Worm (Caenorhabditis elegans) whole organism, late embryonic: ENCODE data around the gene T01D1.3.
A peak's percentile ranks its signal among the peaks of the same experiment; 100 is the strongest.

Experiments used
- C08G9.2 ChIP-seq: sonication (generic microtip); optimal IDR thresholded peaks from 2 replicates; lab custom pipeline; 2016; ENCODE audit warnings: mild to moderate bottlenecking, missing genetic modification characterization, moderate library complexity, missing compliant biosample characterization
- C38D4.7 ChIP-seq: fragments of 200-800 bp; sonication (Bioruptor generic); optimal IDR thresholded peaks from 2 replicates; lab custom pipeline; 2018; ENCODE audit warnings: mild to moderate bottlenecking, missing genetic modification characterization, moderate library complexity, missing compliant biosample characterization
- F13H6.1 ChIP-seq: sonication (generic microtip); optimal IDR thresholded peaks from 2 replicates; lab custom pipeline; 2016; ENCODE audit warnings: missing genetic modification characterization, missing compliant biosample characterization
- K02D7.2 ChIP-seq: sonication (generic microtip); optimal IDR thresholded peaks from 2 replicates; lab custom pipeline; 2017; ENCODE audit warnings: mild to moderate bottlenecking, missing genetic modification characterization, missing compliant biosample characterization
- K09A11.1 ChIP-seq: sonication (generic microtip); optimal IDR thresholded peaks from 2 replicates; lab custom pipeline; 2017; ENCODE audit warnings: antibody characterized with exemption, mild to moderate bottlenecking, missing genetic modification characterization, missing compliant biosample characterization; ENCODE audit not compliant: insufficient read depth
- T23F11.4 ChIP-seq: fragments of 200-800 bp; sonication (Bioruptor generic); optimal IDR thresholded peaks from 2 replicates; lab custom pipeline; 2018; ENCODE audit warnings: mild to moderate bottlenecking, missing genetic modification characterization, missing compliant biosample characterization
- ama-1 ChIP-seq: fragments of 150-350 bp; optimal IDR thresholded peaks from 2 replicates; lab custom pipeline; 2014
- ceh-14 ChIP-seq: sonication (generic microtip); optimal IDR thresholded peaks from 2 replicates; lab custom pipeline; 2016; ENCODE audit warnings: missing genotype, missing genetic modification characterization, missing compliant biosample characterization
- ceh-18 ChIP-seq: sonication (generic microtip); optimal IDR thresholded peaks from 2 replicates; lab custom pipeline; 2016; ENCODE audit warnings: missing genetic modification characterization, missing compliant biosample characterization
- ceh-2 ChIP-seq: sonication (generic microtip); optimal IDR thresholded peaks from 2 replicates; lab custom pipeline; 2016; ENCODE audit warnings: missing genotype, missing genetic modification characterization, missing compliant biosample characterization
- ceh-24 ChIP-seq: sonication (generic microtip); optimal IDR thresholded peaks from 2 replicates; lab custom pipeline; 2016; ENCODE audit warnings: mild to moderate bottlenecking, missing genetic modification characterization, missing compliant biosample characterization
- ceh-30 ChIP-seq: fragments of 150-350 bp; optimal IDR thresholded peaks from 2 replicates; lab custom pipeline; 2014; ENCODE audit warnings: missing biosample characterization, missing genetic modification characterization
- ceh-31 ChIP-seq: sonication (generic microtip); optimal IDR thresholded peaks from 2 replicates; lab custom pipeline; 2016; ENCODE audit warnings: missing genetic modification characterization, missing compliant biosample characterization
- ceh-45 ChIP-seq: fragments of 200-800 bp; sonication (Bioruptor generic); IDR thresholded peaks from 2 replicates; pipeline ENCODE4 v1.3.6; 2022; ENCODE audit warnings: missing genetic modification reagents, missing genetic modification characterization, missing compliant biosample characterization
- ceh-48 ChIP-seq: sonication (generic microtip); optimal IDR thresholded peaks from 2 replicates; lab custom pipeline; 2016; ENCODE audit warnings: missing genetic modification characterization, inconsistent platforms, missing compliant biosample characterization
- dmd-4 ChIP-seq: sonication (generic microtip); optimal IDR thresholded peaks from 2 replicates; lab custom pipeline; 2016; ENCODE audit warnings: borderline replicate concordance, missing genetic modification characterization, missing compliant biosample characterization
- dve-1 ChIP-seq: sonication (generic microtip); optimal IDR thresholded peaks from 2 replicates; lab custom pipeline; 2017; ENCODE audit warnings: antibody characterized with exemption, mild to moderate bottlenecking, missing genetic modification characterization, missing compliant biosample characterization
- elt-2 ChIP-seq: sonication (generic microtip); optimal IDR thresholded peaks from 2 replicates; lab custom pipeline; 2016; ENCODE audit warnings: missing genetic modification reagents, missing genetic modification characterization, missing compliant biosample characterization
- ets-4 ChIP-seq: sonication (generic microtip); optimal IDR thresholded peaks from 2 replicates; lab custom pipeline; 2016; ENCODE audit warnings: missing genetic modification characterization, missing compliant biosample characterization
- eyg-1 ChIP-seq: sonication (generic microtip); optimal IDR thresholded peaks from 2 replicates; lab custom pipeline; 2016; ENCODE audit warnings: missing genotype, missing genetic modification characterization, missing compliant biosample characterization
- fax-1 ChIP-seq: sonication (generic microtip); optimal IDR thresholded peaks from 2 replicates; lab custom pipeline; 2016; ENCODE audit warnings: missing genotype, missing genetic modification characterization, missing compliant biosample characterization
- gmeb-2 ChIP-seq: sonication (generic microtip); optimal IDR thresholded peaks from 2 replicates; lab custom pipeline; 2016; ENCODE audit warnings: missing genetic modification characterization, inconsistent platforms, missing compliant biosample characterization
- hlh-15 ChIP-seq: sonication (generic microtip); optimal IDR thresholded peaks from 2 replicates; lab custom pipeline; 2016; ENCODE audit warnings: missing genetic modification characterization, missing compliant biosample characterization
- hlh-8 ChIP-seq: sonication (generic microtip); optimal IDR thresholded peaks from 2 replicates; lab custom pipeline; 2016; ENCODE audit warnings: missing genotype, missing genetic modification characterization, missing compliant biosample characterization
- lin-11 ChIP-seq: fragments of 200-800 bp; sonication (Bioruptor generic); optimal IDR thresholded peaks from 2 replicates; lab custom pipeline; 2018; ENCODE audit warnings: mild to moderate bottlenecking, missing genetic modification characterization, missing compliant biosample characterization
- nfya-1 ChIP-seq: sonication (generic microtip); optimal IDR thresholded peaks from 2 replicates; lab custom pipeline; 2017; ENCODE audit warnings: missing genetic modification characterization, mild to moderate bottlenecking, missing compliant biosample characterization, antibody characterized with exemption, moderate library complexity
- nhr-11 ChIP-seq: fragments of 150-350 bp; optimal IDR thresholded peaks from 2 replicates; lab custom pipeline; 2014; ENCODE audit warnings: missing biosample characterization, missing genetic modification characterization
- odd-2 ChIP-seq: sonication (generic microtip); optimal IDR thresholded peaks from 2 replicates; lab custom pipeline; 2017; ENCODE audit warnings: antibody characterized with exemption, mild to moderate bottlenecking, missing genetic modification characterization, missing compliant biosample characterization
- pat-9 ChIP-seq: fragments of 200-800 bp; sonication (Bioruptor generic); optimal IDR thresholded peaks from 2 replicates; lab custom pipeline; 2018; ENCODE audit warnings: mild to moderate bottlenecking, missing genetic modification characterization, moderate library complexity, missing compliant biosample characterization
- pros-1 ChIP-seq: fragments of 150-350 bp; optimal IDR thresholded peaks from 2 replicates; lab custom pipeline; 2014; ENCODE audit warnings: missing biosample characterization, missing genetic modification reagents, missing genetic modification characterization
- ref-2 ChIP-seq: sonication (generic microtip); optimal IDR thresholded peaks from 2 replicates; lab custom pipeline; 2016; ENCODE audit warnings: missing genetic modification characterization, missing compliant biosample characterization
- rnt-1 ChIP-seq: sonication (generic microtip); optimal IDR thresholded peaks from 2 replicates; lab custom pipeline; 2016; ENCODE audit warnings: missing genetic modification characterization, missing compliant biosample characterization
- sox-2 ChIP-seq: fragments of 200-800 bp; sonication (Bioruptor generic); IDR thresholded peaks from 2 replicates; pipeline ENCODE4 v1.3.6; 2022; ENCODE audit warnings: missing genetic modification reagents, missing genetic modification characterization, missing compliant biosample characterization
- tbx-2 ChIP-seq: sonication (generic microtip); optimal IDR thresholded peaks from 2 replicates; lab custom pipeline; 2016; ENCODE audit warnings: missing genetic modification characterization, missing compliant biosample characterization
- tbx-7 ChIP-seq: sonication (generic microtip); optimal IDR thresholded peaks from 2 replicates; lab custom pipeline; 2016; ENCODE audit warnings: missing genotype, missing genetic modification characterization, missing compliant biosample characterization
- unc-42 ChIP-seq: sonication (generic microtip); optimal IDR thresholded peaks from 2 replicates; lab custom pipeline; 2016; ENCODE audit warnings: missing genotype, missing genetic modification characterization, missing compliant biosample characterization
- unc-55 ChIP-seq: sonication (generic microtip); optimal IDR thresholded peaks from 2 replicates; lab custom pipeline; 2017; ENCODE audit warnings: missing biosample characterization, missing genetic modification reagents, missing genetic modification characterization
- zip-5 ChIP-seq: sonication (generic microtip); optimal IDR thresholded peaks from 2 replicates; lab custom pipeline; 2016; ENCODE audit warnings: missing genetic modification characterization, missing compliant biosample characterization

Gene T01D1.3

ce11 chrII:176622-177021 lies 854 bp upstream of the T01D1.3 start:
- TF ChIP-seq nfya-1 (tag; lab: Kevin White, UChicago) (no peak), tbx-7 (tag; lab: Kevin White, UChicago) (no peak)

ce11 chrII:173679-174078 lies 2.1 kb downstream of the T01D1.3 start, which contains the start of gene T01D1.7:
Gene T01D1.7 (minus strand): TSS chrII:173779.
- peak; percentile 42 for TF ChIP-seq unc-42 (tag; lab: Kevin White, UChicago)
- TF ChIP-seq ceh-45 (GFP tag; lab: Robert Waterston, UW), result no peak

DNA sequence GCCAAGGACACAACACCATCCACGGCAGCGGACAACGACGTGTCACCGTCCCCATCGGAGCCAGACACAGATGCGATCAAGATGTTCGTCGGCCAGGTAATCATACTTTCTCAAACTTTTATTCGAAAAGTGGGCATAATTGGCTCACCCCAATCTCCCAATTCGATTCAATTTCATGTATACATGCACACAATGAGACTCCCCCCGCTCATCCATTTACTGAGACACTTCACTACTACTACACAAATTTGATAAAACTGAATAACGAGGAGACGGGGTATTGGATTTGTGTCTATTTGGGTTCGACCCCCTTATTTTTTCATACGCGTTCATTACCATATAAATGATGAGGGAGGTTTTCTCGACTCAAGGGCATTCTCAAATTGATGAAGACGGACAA lies 12.5 kb downstream of the T01D1.3 start:
- TF ChIP-seq ceh-18, result no peak
- TF ChIP-seq unc-42 (tag; lab: Kevin White, UChicago), result peak; percentile 97
- no peak for TF ChIP-seq gmeb-2 (tag; lab: Kevin White, UChicago)
- no peak for TF ChIP-seq C38D4.7 (GFP tag; lab: Kevin White, UChicago)
- no peak for TF ChIP-seq zip-5 (tag; lab: Kevin White, UChicago)
- no peak for TF ChIP-seq sox-2 (GFP tag; lab: Robert Waterston, UW)
- TF ChIP-seq hlh-8 (tag; lab: Kevin White, UChicago), result no peak

DNA sequence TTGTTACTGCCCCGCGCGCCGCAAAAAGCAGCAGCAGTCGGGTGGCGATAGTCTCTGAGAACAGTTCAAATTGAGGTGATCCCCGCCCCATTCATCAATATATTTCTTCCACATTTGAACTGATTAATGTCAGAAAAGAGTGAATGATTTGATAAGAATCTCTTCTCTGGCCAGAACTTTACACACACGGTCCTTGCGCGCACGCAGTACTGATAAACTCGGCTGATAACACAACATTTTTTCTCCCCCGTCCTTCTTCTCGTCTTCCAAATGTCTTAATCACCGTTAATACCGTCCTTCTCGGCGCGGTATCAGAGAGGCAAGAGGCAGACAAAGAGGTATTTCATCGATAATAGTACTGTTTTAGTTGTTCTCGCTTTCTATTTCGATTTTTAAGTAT lies 13.6 kb downstream of the T01D1.3 start, which contains the start of gene etr-1:
TSS of gene etr-1 (plus strand) at position 193 of the 400 bp plus-strand sequence.
- TF ChIP-seq ceh-31 (no peak), elt-2 (tag; lab: Kevin White, UChicago) (peak; percentile 98)

ce11 chrII:161275-161674 lies 14.5 kb downstream of the T01D1.3 start:
- TF ChIP-seq tbx-2 (tag; lab: Kevin White, UChicago), result peak; percentile 14
- no peak for TF ChIP-seq K09A11.1
- peak; percentile 16 for TF ChIP-seq ceh-18
- TF ChIP-seq rnt-1, result peak; percentile 49
- no peak for TF ChIP-seq ceh-2 (tag; lab: Kevin White, UChicago)
- peak; percentile 39 for TF ChIP-seq unc-55 (GFP tag; lab: Kevin White, UChicago)
- no peak for TF ChIP-seq hlh-15 (tag; lab: Kevin White, UChicago)
- TF ChIP-seq pat-9 (tag; lab: Kevin White, UChicago), result peak; percentile 57

ce11 chrII:160561-161123 lies 15.1 kb downstream of the T01D1.3 start:
- TF ChIP-seq ets-4 (no peak), ceh-48 (tag; lab: Kevin White, UChicago) (no peak), ref-2 (tag; lab: Kevin White, UChicago) (no peak), eyg-1 (no peak), fax-1 (tag; lab: Kevin White, UChicago) (no peak), hlh-8 (tag; lab: Kevin White, UChicago) (peak; percentile 96)

DNA sequence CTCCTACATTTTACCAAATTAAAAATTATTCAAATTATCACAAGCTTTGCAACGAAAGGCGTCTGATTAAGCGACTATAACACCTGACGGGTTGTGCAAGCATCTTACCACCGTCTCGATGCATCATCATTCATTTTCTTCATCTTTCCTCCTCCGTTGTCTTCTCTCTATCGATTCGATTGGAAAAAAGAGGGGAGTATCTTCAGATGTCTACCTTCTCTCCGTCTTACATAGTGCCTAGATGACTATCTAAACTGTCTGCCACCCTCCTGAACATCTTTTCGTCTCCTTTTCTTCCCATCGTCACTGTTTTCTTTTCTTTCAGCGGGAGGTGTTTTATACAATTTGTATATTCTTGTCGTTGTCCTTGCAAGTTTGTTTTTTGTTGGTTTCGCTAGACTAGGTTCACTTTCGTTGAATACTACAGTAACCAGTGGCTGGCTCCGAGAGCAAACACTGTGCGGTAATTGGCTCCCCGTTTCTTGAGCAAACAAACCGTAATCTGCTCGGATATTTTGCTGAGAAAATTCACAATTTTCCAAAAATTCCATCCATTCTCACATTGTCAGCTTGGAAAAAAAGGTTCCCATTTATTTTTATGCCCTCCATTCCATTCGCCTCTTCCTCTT lies 16.4 kb downstream of the T01D1.3 start:
- no peak for TF ChIP-seq ama-1 (lab: Kevin White, UChicago)
- peak; percentile 64 for TF ChIP-seq unc-55 (GFP tag; lab: Kevin White, UChicago)
- no peak for TF ChIP-seq C38D4.7 (GFP tag; lab: Kevin White, UChicago)
- TF ChIP-seq nfya-1 (tag; lab: Kevin White, UChicago), result peak; percentile 62
- TF ChIP-seq C08G9.2 (tag; lab: Kevin White, UChicago), result no peak
- no peak for TF ChIP-seq ceh-2 (tag; lab: Kevin White, UChicago)
- no peak for TF ChIP-seq nhr-11
- TF ChIP-seq dmd-4 (tag; lab: Kevin White, UChicago), result no peak
- no peak for TF ChIP-seq pros-1
- TF ChIP-seq ceh-14 (tag; lab: Kevin White, UChicago), result no peak
- TF ChIP-seq elt-2 (tag; lab: Kevin White, UChicago), result peak; percentile 5
- TF ChIP-seq odd-2 (tag; lab: Kevin White, UChicago), result no peak
- no peak for TF ChIP-seq lin-11 (tag; lab: Kevin White, UChicago)
- no peak for TF ChIP-seq ceh-24 (tag; lab: Kevin White, UChicago)
- TF ChIP-seq tbx-2 (tag; lab: Kevin White, UChicago), result no peak
- peak; percentile 22 for TF ChIP-seq ceh-18
- no peak for TF ChIP-seq T23F11.4
- TF ChIP-seq ceh-30 (tag; lab: Kevin White, UChicago), result no peak
- TF ChIP-seq pat-9 (tag; lab: Kevin White, UChicago), result no peak
- no peak for TF ChIP-seq K02D7.2 (tag; lab: Kevin White, UChicago)
- peak; percentile 28 for TF ChIP-seq dve-1 (tag; lab: Kevin White, UChicago)
- no peak for TF ChIP-seq F13H6.1
- TF ChIP-seq, all 69 proteins: peak for 5
